Worm (Caenorhabditis elegans) whole organism, midembryonic: ENCODE data around the gene F14D2.14.

ENCODE experiments used
- T22C8.4 ChIP-seq: fragments of 200-800 bp; sonication (Bioruptor generic); IDR thresholded peaks from 2 replicates; pipeline ENCODE4 v1.3.6; 2022; ENCODE audit warnings: missing genetic modification characterization, missing compliant biosample characterization
- cog-1 ChIP-seq: sonication (generic microtip); optimal IDR thresholded peaks from 2 replicates; lab custom pipeline; 2016; ENCODE audit warnings: missing genetic modification characterization, missing compliant biosample characterization
- flt-1 ChIP-seq: fragments of 200-800 bp; sonication (Bioruptor generic); IDR thresholded peaks from 2 replicates; pipeline ENCODE4 v1.3.6; 2022; ENCODE audit warnings: missing genetic modification characterization, missing compliant biosample characterization
- klf-2 ChIP-seq: fragments of 200-800 bp; sonication (Bioruptor generic); conservative IDR thresholded peaks from 2 replicates; pipeline ENCODE4 v1.3.6; 2022; ENCODE audit warnings: missing genetic modification reagents, missing genetic modification characterization, missing compliant biosample characterization
- med-1 ChIP-seq: sonication (generic microtip); optimal IDR thresholded peaks from 2 replicates; lab custom pipeline; 2017; ENCODE audit warnings: missing genetic modification characterization, mild to moderate bottlenecking, missing compliant biosample characterization, antibody characterized with exemption, missing genetic modification reagents; ENCODE audit not compliant: insufficient read depth
- ref-1 ChIP-seq: fragments of 200-800 bp; sonication (Bioruptor generic); conservative IDR thresholded peaks from 2 replicates; pipeline ENCODE4 v1.3.6; 2022; ENCODE audit warnings: missing genetic modification reagents, missing genetic modification characterization, missing compliant biosample characterization
- tab-1 ChIP-seq: fragments of 200-800 bp; sonication (Bioruptor generic); IDR thresholded peaks from 2 replicates; pipeline ENCODE4 v1.3.6; 2022; ENCODE audit warnings: missing genetic modification characterization, missing compliant biosample characterization
- ztf-23 ChIP-seq: fragments of 200-800 bp; sonication (Bioruptor generic); IDR thresholded peaks from 2 replicates; pipeline ENCODE4 v1.3.6; 2022; ENCODE audit warnings: missing genetic modification reagents, missing genetic modification characterization, missing compliant biosample characterization
- ztf-29 ChIP-seq: fragments of 200-800 bp; sonication (Bioruptor generic); IDR thresholded peaks from 2 replicates; pipeline ENCODE4 v1.3.6; 2022; ENCODE audit warnings: missing genetic modification reagents, missing genetic modification characterization, missing compliant biosample characterization

The F14D2.14 gene

ce11 chrII:3347940-3348610 is at the start of gene F14D2.14, which contains the start of gene bath-29:
TSS of gene F14D2.14 (minus strand) at chrII:3347990.
TSS of gene bath-29 (plus strand) at chrII:3348560.
- TF ChIP-seq klf-2 (GFP tag; lab: Robert Waterston, UW) (no peak), ref-1 (GFP tag; lab: Robert Waterston, UW) (no peak), med-1 (GFP tag; lab: Kevin White, UChicago) (no peak), ztf-29 (GFP tag; lab: Robert Waterston, UW) (no peak), tab-1 (GFP tag; lab: Robert Waterston, UW) (no peak)

DNA sequence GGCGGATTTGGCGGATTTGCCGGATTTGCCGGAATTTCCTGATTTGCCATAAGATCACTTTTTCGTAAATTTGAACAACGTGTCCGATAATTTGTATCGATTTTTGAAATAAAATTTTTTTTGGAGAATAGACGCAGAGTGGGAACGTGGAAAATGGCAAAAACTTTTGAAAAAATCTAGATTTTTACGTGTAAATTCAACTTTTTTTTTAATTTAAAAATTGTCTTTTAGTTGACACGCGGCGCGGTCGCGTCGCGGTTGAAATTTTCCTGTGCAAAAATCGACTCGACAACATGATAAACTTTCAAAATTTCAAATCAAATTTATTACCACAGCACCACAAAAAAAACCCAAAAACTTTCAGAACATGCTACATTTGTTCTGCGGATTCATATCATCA is 47.7 kb upstream of the F14D2.14 start, which contains the start of gene nep-20:
Gene nep-20 (minus strand): TSS at position 101 of the 400 bp plus-strand sequence.
- TF ChIP-seq klf-2 (GFP tag; lab: Robert Waterston, UW) (no peak), tab-1 (GFP tag; lab: Robert Waterston, UW) (no peak), med-1 (GFP tag; lab: Kevin White, UChicago) (no peak), ref-1 (GFP tag; lab: Robert Waterston, UW) (no peak), T22C8.4 (GFP tag; lab: Robert Waterston, UW) (no peak), ztf-29 (GFP tag; lab: Robert Waterston, UW) (no peak), flt-1 (no peak), ztf-23 (GFP tag; lab: Robert Waterston, UW) (no peak), cog-1 (tag; lab: Kevin White, UChicago) (no peak)

ce11 chrII:3387503-3387902 is 39.7 kb upstream of the F14D2.14 start, which contains the start of gene T06D4.6:
TSS of gene T06D4.6 (minus strand) at chrII:3387603.
- TF ChIP-seq med-1 (GFP tag; lab: Kevin White, UChicago) (no peak), ztf-23 (GFP tag; lab: Robert Waterston, UW) (no peak), T22C8.4 (GFP tag; lab: Robert Waterston, UW) (no peak), flt-1 (no peak), ref-1 (GFP tag; lab: Robert Waterston, UW) (no peak), tab-1 (GFP tag; lab: Robert Waterston, UW) (no peak), cog-1 (tag; lab: Kevin White, UChicago) (no peak)

DNA sequence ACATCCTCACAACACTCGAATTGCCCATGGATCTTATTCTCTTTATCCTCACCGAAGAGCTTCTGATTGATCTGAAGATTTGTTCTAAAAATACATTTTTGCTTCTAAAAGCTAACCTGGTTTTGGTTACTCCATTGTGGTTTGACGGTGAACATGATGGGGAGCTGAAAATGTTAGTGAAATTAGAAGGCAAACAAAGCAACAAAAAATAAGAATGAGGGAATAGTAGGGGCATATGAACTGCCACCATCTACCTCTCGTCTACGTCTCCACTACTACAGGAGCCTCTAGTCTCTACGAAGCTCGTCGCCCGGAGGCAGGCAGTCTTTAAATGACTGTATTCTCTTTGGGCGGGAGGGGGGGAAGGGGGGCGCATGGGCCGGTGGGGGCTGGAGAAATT is 37.9 kb upstream of the F14D2.14 start, which contains the start of gene T06D4.2:
Gene T06D4.2 (minus strand): TSS at position 170 of the 400 bp plus-strand sequence.
- TF ChIP-seq klf-2 (GFP tag; lab: Robert Waterston, UW), result no peak
- no peak for TF ChIP-seq med-1 (GFP tag; lab: Kevin White, UChicago)
- no peak for TF ChIP-seq flt-1
- no peak for TF ChIP-seq T22C8.4 (GFP tag; lab: Robert Waterston, UW)
- no peak for TF ChIP-seq ztf-23 (GFP tag; lab: Robert Waterston, UW)
- TF ChIP-seq cog-1 (tag; lab: Kevin White, UChicago), result no peak
- no peak for TF ChIP-seq ztf-29 (GFP tag; lab: Robert Waterston, UW)
- TF ChIP-seq ref-1 (GFP tag; lab: Robert Waterston, UW), result no peak
- no peak for TF ChIP-seq tab-1 (GFP tag; lab: Robert Waterston, UW)

- TF ChIP-seq ref-1 (GFP tag; lab: Robert Waterston, UW), result no peak
- no peak for TF ChIP-seq T22C8.4 (GFP tag; lab: Robert Waterston, UW)
- TF ChIP-seq flt-1, result no peak
- no peak for TF ChIP-seq ztf-29 (GFP tag; lab: Robert Waterston, UW)
- TF ChIP-seq med-1 (GFP tag; lab: Kevin White, UChicago), result no peak
- TF ChIP-seq ztf-23 (GFP tag; lab: Robert Waterston, UW), result no peak
- TF ChIP-seq tab-1 (GFP tag; lab: Robert Waterston, UW), result no peak
- TF ChIP-seq klf-2 (GFP tag; lab: Robert Waterston, UW), result no peak
- no peak for TF ChIP-seq cog-1 (tag; lab: Kevin White, UChicago)
Measured at ce11 chrII:3383116-3383515, 35.3 kb upstream of the F14D2.14 start.

DNA sequence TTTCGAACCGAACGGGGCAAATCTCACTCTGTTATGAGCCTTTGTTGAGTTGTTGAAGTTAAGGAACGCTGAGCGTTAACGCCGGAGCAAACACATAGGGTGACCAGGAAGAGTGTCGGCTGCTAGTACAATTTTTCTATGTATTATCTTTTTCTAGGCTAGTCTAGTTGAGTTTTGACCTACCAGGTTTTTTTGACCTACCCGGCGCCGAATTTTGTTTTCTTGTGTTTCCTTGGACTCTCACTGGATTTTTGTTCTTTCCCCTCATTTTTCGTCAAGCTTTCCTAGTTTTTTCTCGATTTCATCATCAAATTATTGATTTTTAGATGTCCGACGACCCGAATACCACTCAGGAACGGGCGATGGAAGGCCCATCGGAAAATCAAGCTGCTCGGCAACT is 33.7 kb upstream of the F14D2.14 start, which contains the start of gene T06D4.1:
Gene T06D4.1 (plus strand): TSS at position 321 of the 400 bp plus-strand sequence.
- no peak for TF ChIP-seq ztf-23 (GFP tag; lab: Robert Waterston, UW)
- no peak for TF ChIP-seq T22C8.4 (GFP tag; lab: Robert Waterston, UW)
- TF ChIP-seq ztf-29 (GFP tag; lab: Robert Waterston, UW), result no peak
- no peak for TF ChIP-seq tab-1 (GFP tag; lab: Robert Waterston, UW)

DNA sequence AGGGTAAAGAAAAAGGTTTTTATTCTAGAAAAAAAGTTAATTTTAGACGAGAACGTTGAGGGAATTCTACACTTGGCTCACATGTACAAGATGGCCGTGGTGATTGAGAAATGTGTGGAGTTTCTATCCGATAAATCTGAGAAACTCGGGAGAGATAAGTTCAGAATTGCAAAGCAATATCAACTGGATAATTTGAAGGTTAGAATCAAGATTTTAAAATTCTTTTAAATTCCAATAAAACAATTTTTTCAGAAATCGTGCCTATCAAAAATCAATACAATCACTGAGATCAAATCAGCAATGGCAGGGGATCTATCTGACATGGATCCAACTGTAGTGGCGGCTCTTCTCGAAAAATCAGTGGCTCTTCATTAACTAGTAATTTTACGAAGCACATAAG is 30.5 kb upstream of the F14D2.14 start, which contains the start of gene Y49F6C.2:
Gene Y49F6C.2 (plus strand): TSS at position 301 of the 400 bp plus-strand sequence.
- TF ChIP-seq klf-2 (GFP tag; lab: Robert Waterston, UW), result no peak
- no peak for TF ChIP-seq tab-1 (GFP tag; lab: Robert Waterston, UW)
- no peak for TF ChIP-seq ztf-29 (GFP tag; lab: Robert Waterston, UW)
- no peak for TF ChIP-seq med-1 (GFP tag; lab: Kevin White, UChicago)
- no peak for TF ChIP-seq flt-1
- TF ChIP-seq cog-1 (tag; lab: Kevin White, UChicago), result no peak
- no peak for TF ChIP-seq T22C8.4 (GFP tag; lab: Robert Waterston, UW)
- no peak for TF ChIP-seq ref-1 (GFP tag; lab: Robert Waterston, UW)
- no peak for TF ChIP-seq ztf-23 (GFP tag; lab: Robert Waterston, UW)

- TF ChIP-seq klf-2 (GFP tag; lab: Robert Waterston, UW) (no peak), ztf-29 (GFP tag; lab: Robert Waterston, UW) (no peak), med-1 (GFP tag; lab: Kevin White, UChicago) (no peak), T22C8.4 (GFP tag; lab: Robert Waterston, UW) (no peak), ref-1 (GFP tag; lab: Robert Waterston, UW) (no peak), tab-1 (GFP tag; lab: Robert Waterston, UW) (no peak), cog-1 (tag; lab: Kevin White, UChicago) (no peak), ztf-23 (GFP tag; lab: Robert Waterston, UW) (no peak), flt-1 (no peak)
Measured at ce11 chrII:3376789-3377188, 29.0 kb upstream of the F14D2.14 start, which contains the start of gene bath-9. TSS of gene bath-9 (plus strand) at chrII:3377089.

- TF ChIP-seq tab-1 (GFP tag; lab: Robert Waterston, UW) (no peak), klf-2 (GFP tag; lab: Robert Waterston, UW) (no peak), ztf-23 (GFP tag; lab: Robert Waterston, UW) (no peak), T22C8.4 (GFP tag; lab: Robert Waterston, UW) (no peak), ref-1 (GFP tag; lab: Robert Waterston, UW) (no peak), cog-1 (tag; lab: Kevin White, UChicago) (no peak), ztf-29 (GFP tag; lab: Robert Waterston, UW) (no peak), flt-1 (no peak), med-1 (GFP tag; lab: Kevin White, UChicago) (no peak)
Measured at ce11 chrII:3375302-3375701, 27.5 kb upstream of the F14D2.14 start.
